Worm (Caenorhabditis elegans) whole organism, late embryonic: ENCODE results near the gene cka-1.
A peak's percentile ranks its signal among the peaks of the same experiment; 100 is the strongest.

ENCODE experiments used
- C08G9.2 ChIP-seq: sonication (generic microtip); optimal IDR thresholded peaks from 2 replicates; lab custom pipeline; 2016; ENCODE audit warnings: mild to moderate bottlenecking, missing genetic modification characterization, moderate library complexity, missing compliant biosample characterization
- C38D4.7 ChIP-seq: fragments of 200-800 bp; sonication (Bioruptor generic); optimal IDR thresholded peaks from 2 replicates; lab custom pipeline; 2018; ENCODE audit warnings: mild to moderate bottlenecking, missing genetic modification characterization, moderate library complexity, missing compliant biosample characterization
- K02D7.2 ChIP-seq: sonication (generic microtip); optimal IDR thresholded peaks from 2 replicates; lab custom pipeline; 2017; ENCODE audit warnings: mild to moderate bottlenecking, missing genetic modification characterization, missing compliant biosample characterization
- T23F11.4 ChIP-seq: fragments of 200-800 bp; sonication (Bioruptor generic); optimal IDR thresholded peaks from 2 replicates; lab custom pipeline; 2018; ENCODE audit warnings: mild to moderate bottlenecking, missing genetic modification characterization, missing compliant biosample characterization
- ahr-1 ChIP-seq: sonication (generic microtip); optimal IDR thresholded peaks from 2 replicates; lab custom pipeline; 2016; ENCODE audit warnings: missing genetic modification characterization, missing compliant biosample characterization
- ama-1 ChIP-seq: fragments of 150-350 bp; optimal IDR thresholded peaks from 2 replicates; lab custom pipeline; 2014
- ceh-14 ChIP-seq: sonication (generic microtip); optimal IDR thresholded peaks from 2 replicates; lab custom pipeline; 2016; ENCODE audit warnings: missing genotype, missing genetic modification characterization, missing compliant biosample characterization
- ceh-2 ChIP-seq: sonication (generic microtip); optimal IDR thresholded peaks from 2 replicates; lab custom pipeline; 2016; ENCODE audit warnings: missing genotype, missing genetic modification characterization, missing compliant biosample characterization
- ceh-22 ChIP-seq: sonication (generic microtip); optimal IDR thresholded peaks from 2 replicates; lab custom pipeline; 2017; ENCODE audit warnings: missing biosample characterization, missing genetic modification characterization
- ceh-24 ChIP-seq: sonication (generic microtip); optimal IDR thresholded peaks from 2 replicates; lab custom pipeline; 2016; ENCODE audit warnings: mild to moderate bottlenecking, missing genetic modification characterization, missing compliant biosample characterization
- ceh-30 ChIP-seq: fragments of 150-350 bp; optimal IDR thresholded peaks from 2 replicates; lab custom pipeline; 2014; ENCODE audit warnings: missing biosample characterization, missing genetic modification characterization
- ceh-45 ChIP-seq: fragments of 200-800 bp; sonication (Bioruptor generic); IDR thresholded peaks from 2 replicates; pipeline ENCODE4 v1.3.6; 2022; ENCODE audit warnings: missing genetic modification reagents, missing genetic modification characterization, missing compliant biosample characterization
- elt-4 ChIP-seq: sonication (generic microtip); optimal IDR thresholded peaks from 2 replicates; lab custom pipeline; 2016; ENCODE audit warnings: missing genetic modification characterization, missing compliant biosample characterization
- eyg-1 ChIP-seq: sonication (generic microtip); optimal IDR thresholded peaks from 2 replicates; lab custom pipeline; 2016; ENCODE audit warnings: missing genotype, missing genetic modification characterization, missing compliant biosample characterization
- fkh-10 ChIP-seq: fragments of 150-350 bp; optimal IDR thresholded peaks from 2 replicates; lab custom pipeline; 2014; ENCODE audit warnings: missing biosample characterization, missing genetic modification reagents, missing genetic modification characterization
- hlh-30 ChIP-seq: sonication (generic microtip); optimal IDR thresholded peaks from 2 replicates; lab custom pipeline; 2017; ENCODE audit warnings: antibody characterized with exemption, missing genetic modification characterization, missing compliant biosample characterization; ENCODE audit not compliant: insufficient read depth
- hlh-6 ChIP-seq: sonication (generic microtip); optimal IDR thresholded peaks from 2 replicates; lab custom pipeline; 2016; ENCODE audit warnings: missing genotype, missing genetic modification characterization, missing compliant biosample characterization
- hlh-8 ChIP-seq: sonication (generic microtip); optimal IDR thresholded peaks from 2 replicates; lab custom pipeline; 2016; ENCODE audit warnings: missing genotype, missing genetic modification characterization, missing compliant biosample characterization
- lin-11 ChIP-seq: fragments of 200-800 bp; sonication (Bioruptor generic); optimal IDR thresholded peaks from 2 replicates; lab custom pipeline; 2018; ENCODE audit warnings: mild to moderate bottlenecking, missing genetic modification characterization, missing compliant biosample characterization
- madf-2 ChIP-seq: sonication (generic microtip); optimal IDR thresholded peaks from 2 replicates; lab custom pipeline; 2017; ENCODE audit warnings: missing genetic modification characterization, missing compliant biosample characterization
- nfya-1 ChIP-seq: sonication (generic microtip); optimal IDR thresholded peaks from 2 replicates; lab custom pipeline; 2017; ENCODE audit warnings: missing genetic modification characterization, mild to moderate bottlenecking, missing compliant biosample characterization, antibody characterized with exemption, moderate library complexity
- nhr-11 ChIP-seq: fragments of 150-350 bp; optimal IDR thresholded peaks from 2 replicates; lab custom pipeline; 2014; ENCODE audit warnings: missing biosample characterization, missing genetic modification characterization
- nhr-232 ChIP-seq: sonication (generic microtip); optimal IDR thresholded peaks from 2 replicates; lab custom pipeline; 2016; ENCODE audit warnings: missing genetic modification characterization, missing compliant biosample characterization
- npax-4 ChIP-seq: sonication (generic microtip); optimal IDR thresholded peaks from 2 replicates; lab custom pipeline; 2016; ENCODE audit warnings: missing genetic modification characterization, missing compliant biosample characterization
- pax-1 ChIP-seq: fragments of 150-350 bp; optimal IDR thresholded peaks from 2 replicates; lab custom pipeline; 2014; ENCODE audit warnings: missing biosample characterization, missing genetic modification characterization
- pha-2 ChIP-seq: sonication (generic microtip); optimal IDR thresholded peaks from 2 replicates; lab custom pipeline; 2017; ENCODE audit warnings: mild to moderate bottlenecking, missing genetic modification characterization, missing compliant biosample characterization
- pros-1 ChIP-seq: fragments of 150-350 bp; optimal IDR thresholded peaks from 2 replicates; lab custom pipeline; 2014; ENCODE audit warnings: missing biosample characterization, missing genetic modification reagents, missing genetic modification characterization
- ref-2 ChIP-seq: sonication (generic microtip); optimal IDR thresholded peaks from 2 replicates; lab custom pipeline; 2016; ENCODE audit warnings: missing genetic modification characterization, missing compliant biosample characterization
- syd-9 ChIP-seq: sonication (generic microtip); optimal IDR thresholded peaks from 2 replicates; lab custom pipeline; 2016; ENCODE audit warnings: mild to moderate bottlenecking, missing genetic modification characterization, moderate library complexity, missing compliant biosample characterization
- tbx-7 ChIP-seq: sonication (generic microtip); optimal IDR thresholded peaks from 2 replicates; lab custom pipeline; 2016; ENCODE audit warnings: missing genotype, missing genetic modification characterization, missing compliant biosample characterization
- unc-3 ChIP-seq, 2 experiments: fragments of 200-800 bp in 1 of 2; sonication (Bioruptor generic) in 1 of 2; sonication (generic microtip) in 1 of 2; conservative IDR thresholded peaks in 1 of 2; optimal IDR thresholded peaks in 1 of 2; 2 replicates each; pipeline versions ENCODE4 v1.3.6 to Lab custom; 2016 to 2022; ENCODE audit warnings: missing compliant biosample characterization in 2 of 2, missing genetic modification characterization in 2 of 2, missing genetic modification reagents in 1 of 2
- unc-42 ChIP-seq: sonication (generic microtip); optimal IDR thresholded peaks from 2 replicates; lab custom pipeline; 2016; ENCODE audit warnings: missing genotype, missing genetic modification characterization, missing compliant biosample characterization
- zip-5 ChIP-seq: sonication (generic microtip); optimal IDR thresholded peaks from 2 replicates; lab custom pipeline; 2016; ENCODE audit warnings: missing genetic modification characterization, missing compliant biosample characterization
- ztf-16 ChIP-seq: sonication (generic microtip); optimal IDR thresholded peaks from 2 replicates; lab custom pipeline; 2017; ENCODE audit warnings: missing genetic modification characterization, missing compliant biosample characterization

The cka-1 gene

DNA sequence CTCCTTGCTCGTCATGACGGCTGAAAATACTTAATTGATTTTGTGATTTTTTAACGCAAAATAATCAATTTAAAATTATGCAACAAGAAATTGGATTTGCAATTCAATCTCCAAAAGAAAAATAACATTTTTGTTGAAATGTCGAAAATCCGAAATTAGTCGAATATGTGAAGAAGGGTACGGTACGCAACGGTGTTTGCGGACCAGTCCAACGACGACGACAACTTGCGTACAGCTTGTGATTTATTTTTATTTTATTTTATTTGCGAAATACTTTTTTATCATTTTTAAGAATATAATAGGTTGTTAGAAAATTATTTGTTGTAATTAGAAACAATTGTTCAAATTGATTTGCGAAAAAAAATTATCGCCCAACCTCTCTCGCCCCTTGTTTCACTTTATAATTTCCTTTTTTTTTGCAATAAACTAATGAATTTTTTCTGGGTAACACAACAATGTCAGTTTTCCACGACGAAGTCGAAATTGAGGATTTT is 30.7 kb downstream of the cka-1 start, which contains the start of the genes dcaf-1 and dph-3:
Gene dcaf-1, minus strand, starts transcription at position 20 of the 494 bp plus-strand sequence.
Gene dph-3, plus strand, starts transcription at position 444 of the 494 bp plus-strand sequence.
- TF ChIP-seq ahr-1 (tag; lab: Kevin White, UChicago) (no peak), zip-5 (tag; lab: Kevin White, UChicago) (no peak), ama-1 (lab: Kevin White, UChicago) (no peak), syd-9 (tag; lab: Kevin White, UChicago) (no peak), hlh-30 (no peak), ref-2 (tag; lab: Kevin White, UChicago) (no peak), ceh-45 (no peak), unc-42 (tag; lab: Kevin White, UChicago) (peak; percentile 11), ceh-2 (tag; lab: Kevin White, UChicago) (no peak), madf-2 (tag; lab: Kevin White, UChicago) (no peak), ztf-16 (tag; lab: Kevin White, UChicago) (no peak), pax-1 (tag; lab: Kevin White, UChicago) (no peak), nfya-1 (tag; lab: Kevin White, UChicago) (peak; percentile 10), unc-3 (GFP tag; conservative IDR thresholded peaks at IDR 0.05; lab: Robert Waterston, UW) (no peak), unc-3 (tag; optimal IDR thresholded peaks at IDR 0.05; lab: Kevin White, UChicago) (no peak), fkh-10 (GFP tag; lab: Kevin White, UChicago) (no peak), elt-4 (tag; lab: Kevin White, UChicago) (no peak)
- TF ChIP-seq, all 69 proteins: peak for 2

DNA sequence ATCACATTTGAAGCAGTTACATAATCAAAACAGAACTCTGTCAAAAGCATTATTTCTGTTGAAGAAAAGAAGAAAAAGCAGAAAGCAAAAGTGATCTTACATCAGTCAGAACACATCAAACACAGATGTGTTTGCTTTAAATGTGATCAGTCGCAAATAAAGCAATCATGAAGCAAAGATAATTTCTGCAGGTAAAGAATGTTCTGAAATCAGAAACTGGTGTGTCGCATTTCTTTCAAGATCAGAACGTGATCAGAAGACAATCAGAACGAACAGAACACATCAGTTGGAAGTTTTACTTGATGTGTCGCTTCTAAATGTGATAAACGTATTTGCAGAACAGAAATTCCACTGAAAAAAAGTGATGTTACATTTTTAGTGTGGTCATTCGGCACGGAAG is 38.4 kb downstream of the cka-1 start:
- TF ChIP-seq ceh-2 (tag; lab: Kevin White, UChicago) (no peak), ceh-30 (tag; lab: Kevin White, UChicago) (no peak)

DNA sequence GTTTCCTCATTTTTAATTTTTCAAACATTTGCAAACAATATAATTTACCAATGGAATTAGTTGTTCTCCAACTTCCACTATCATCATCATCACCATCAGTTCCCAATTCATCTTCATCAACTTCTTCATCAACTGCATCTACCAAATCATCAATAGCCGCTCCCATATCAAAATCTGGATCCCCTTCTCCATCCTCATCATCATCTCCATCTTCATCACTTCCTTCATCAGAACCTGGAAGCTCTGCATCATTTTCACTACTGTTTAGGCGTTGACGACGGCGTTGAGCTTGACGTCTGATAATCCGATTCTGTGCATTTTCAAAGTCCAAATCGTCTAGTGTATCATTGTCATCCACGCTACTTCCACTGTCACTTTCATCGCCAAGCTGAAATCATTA is 39.6 kb downstream of the cka-1 start:
- TF ChIP-seq hlh-6 (tag; lab: Kevin White, UChicago) (no peak), hlh-30 (no peak), nhr-11 (tag; lab: Kevin White, UChicago) (no peak), unc-42 (tag; lab: Kevin White, UChicago) (no peak), ceh-2 (tag; lab: Kevin White, UChicago) (no peak)

DNA sequence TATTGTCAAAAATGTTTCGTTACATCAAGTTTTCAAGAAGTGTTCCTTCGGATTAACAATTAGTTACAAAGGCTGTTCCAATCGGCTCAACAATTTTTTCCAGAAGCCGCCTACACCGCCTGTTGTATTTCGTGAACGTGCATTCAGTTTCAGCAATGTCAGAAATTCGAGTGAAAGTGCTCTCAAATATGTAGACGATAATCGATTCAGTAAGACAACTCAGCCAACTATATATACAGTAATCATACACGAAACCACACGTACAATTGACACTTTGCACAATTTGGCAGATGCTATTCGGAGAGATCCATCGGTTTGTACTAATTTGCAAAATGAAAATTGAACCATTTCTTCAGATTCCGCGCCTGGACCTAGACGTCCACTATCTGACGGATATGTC is 40.9 kb downstream of the cka-1 start:
- TF ChIP-seq hlh-8 (tag; lab: Kevin White, UChicago) (no peak), tbx-7 (no peak), ref-2 (tag; lab: Kevin White, UChicago) (no peak), K02D7.2 (tag; lab: Kevin White, UChicago) (no peak), nfya-1 (tag; lab: Kevin White, UChicago) (no peak), madf-2 (tag; lab: Kevin White, UChicago) (no peak), pros-1 (tag; lab: Kevin White, UChicago) (no peak), C08G9.2 (tag; lab: Kevin White, UChicago) (no peak), C38D4.7 (GFP tag; lab: Kevin White, UChicago) (no peak), npax-4 (no peak), nhr-232 (tag; lab: Kevin White, UChicago) (no peak), ceh-14 (tag; lab: Kevin White, UChicago) (no peak)

DNA sequence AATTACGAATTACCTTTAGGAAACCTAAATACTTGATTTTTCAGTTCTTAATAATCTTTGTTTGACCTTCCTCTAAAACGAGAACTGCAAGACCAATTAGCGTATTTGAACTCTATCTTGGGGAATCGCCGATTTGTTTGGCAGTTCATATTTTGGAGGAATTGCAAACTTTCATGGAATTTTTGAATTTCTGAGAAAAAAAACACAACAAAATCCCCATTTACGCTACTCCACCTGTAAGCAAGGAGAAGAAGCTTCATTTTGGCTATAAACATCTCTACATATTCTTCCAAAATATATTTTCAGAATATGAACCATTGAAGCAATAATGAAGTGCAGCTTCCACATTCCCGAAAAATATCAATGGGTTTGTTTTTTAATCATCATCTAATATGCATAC is 44.5 kb downstream of the cka-1 start, which contains the start of gene twk-9:
Gene twk-9, plus strand, starts transcription at position 301 of the 400 bp plus-strand sequence.
- TF ChIP-seq lin-11 (tag; lab: Kevin White, UChicago) = no peak
- TF ChIP-seq ceh-24 (tag; lab: Kevin White, UChicago) = no peak

DNA sequence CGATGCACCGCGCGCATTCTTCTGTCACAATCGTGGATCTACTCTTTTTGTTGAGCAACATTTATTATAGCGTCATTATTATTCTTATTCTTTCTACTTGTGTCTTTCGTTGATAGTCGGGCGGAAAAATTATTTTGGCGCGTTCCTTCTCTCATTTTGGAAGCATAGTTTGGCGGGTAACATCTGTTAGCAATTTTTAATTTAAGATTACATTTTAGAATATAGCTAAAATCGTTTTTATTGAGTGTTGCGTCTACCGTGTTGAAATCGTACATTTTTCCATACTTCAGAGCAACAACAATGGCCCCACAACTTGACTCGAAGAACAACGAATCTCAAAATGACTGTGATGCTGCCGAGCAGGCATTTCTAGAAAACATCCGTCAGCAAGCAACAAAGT is 46.8 kb downstream of the cka-1 start, which contains the start of gene sdz-36:
Gene sdz-36, plus strand, starts transcription at position 301 of the 400 bp plus-strand sequence.
- TF ChIP-seq ceh-14 (tag; lab: Kevin White, UChicago) (no peak), pax-1 (tag; lab: Kevin White, UChicago) (no peak), eyg-1 (no peak), pha-2 (tag; lab: Kevin White, UChicago) (no peak), ceh-22 (tag; lab: Kevin White, UChicago) (no peak), T23F11.4 (GFP tag; lab: Kevin White, UChicago) (no peak)
